Fruit fly (Drosophila melanogaster): ENCODE results near the gene Itpr.
A peak's percentile ranks its signal among the peaks of the same experiment; 100 is the strongest.

Itpr gene

DNA sequence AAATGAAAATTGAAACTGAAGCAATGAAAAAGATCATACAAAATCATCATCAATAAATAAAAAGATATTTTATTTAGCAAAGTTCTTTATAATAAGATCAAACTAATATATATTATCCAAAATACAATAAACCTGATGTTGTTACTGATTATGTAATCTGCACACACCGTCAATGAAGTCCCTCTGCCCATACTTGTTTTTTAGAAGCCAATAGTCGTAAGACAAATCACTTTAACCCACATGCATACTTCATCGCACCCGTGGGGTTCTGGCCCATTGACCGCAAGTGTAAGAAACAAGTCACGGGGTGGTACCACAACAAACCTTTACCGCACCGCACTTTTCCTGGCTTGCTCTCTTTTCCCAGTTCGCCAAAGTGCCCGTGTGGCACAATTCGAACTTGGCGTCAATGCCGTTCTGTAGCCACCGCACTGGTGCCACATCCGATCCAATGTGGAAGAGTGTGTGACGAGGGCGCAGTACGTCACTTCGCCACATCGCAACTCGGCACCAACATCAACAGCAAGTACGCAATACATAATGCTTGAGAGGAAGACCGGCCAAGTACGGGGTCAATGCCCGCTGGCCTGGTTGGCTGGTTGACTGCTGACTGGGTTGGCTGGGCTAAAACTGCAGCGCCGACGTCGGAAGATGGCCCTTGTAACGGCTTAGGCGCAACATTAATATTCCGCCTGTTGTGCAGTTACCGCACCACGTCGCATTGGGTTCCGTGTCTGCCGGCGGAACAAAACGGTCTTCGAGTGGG is 56.2 kb downstream of the Itpr start (continued):
- TF ChIP-seq eg (GFP tag; IDR thresholded peaks at IDR 0.05) (no peak), Gug (GFP tag; IDR thresholded peaks at IDR 0.05) (no peak), net (GFP tag; optimal IDR thresholded peaks at IDR 0.05) (no peak), dac (GFP tag; optimal IDR thresholded peaks at IDR 0.05) (no peak), CG31627 (GFP tag; optimal IDR thresholded peaks at IDR 0.05) (peak; percentile 19), Hr39 (GFP tag; optimal IDR thresholded peaks at IDR 0.05) (no peak), CG11294 (GFP tag; IDR thresholded peaks at IDR 0.05) (no peak), CG3032 (tag; optimal IDR thresholded peaks at IDR 0.05) (no peak), fkh (GFP tag; optimal IDR thresholded peaks at IDR 0.05) (no peak)

DNA sequence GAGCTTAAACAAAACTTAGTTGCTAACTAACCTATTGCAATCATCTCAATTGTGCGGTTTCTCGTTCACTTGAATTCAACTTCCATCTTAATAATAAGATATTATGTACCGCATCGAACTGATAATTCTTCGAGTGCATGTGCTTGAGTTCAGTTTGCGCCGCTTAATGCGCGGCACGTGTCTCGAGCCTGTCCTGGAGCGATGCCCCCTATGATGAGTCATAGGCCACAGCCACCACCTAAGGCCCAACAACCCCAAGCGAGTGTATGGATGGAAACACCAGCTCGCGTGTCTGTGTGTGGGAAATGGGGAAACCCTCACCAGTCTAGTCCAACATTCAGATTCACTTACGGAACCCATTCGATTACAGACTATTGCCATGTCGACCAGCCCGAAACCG is 57.0 kb downstream of the Itpr start:
- TF ChIP-seq CG6792 (GFP tag; optimal IDR thresholded peaks at IDR 0.05) (no peak), CG31627 (GFP tag; optimal IDR thresholded peaks at IDR 0.05) (peak; percentile 2), cyc (GFP tag; optimal IDR thresholded peaks at IDR 0.05) (peak; percentile 16), Met (GFP tag; optimal IDR thresholded peaks at IDR 0.05) (peak; percentile 44)

dm6 chr3R:5587863-5588519 is 71.1 kb downstream of the Itpr start, which contains the start of gene CG2926:
Gene CG2926 (minus strand): TSS chr3R:5588380.
- no peak for TF ChIP-seq Blimp-1 (GFP tag; optimal IDR thresholded peaks at IDR 0.05)
- TF ChIP-seq CG16779 (tag; optimal IDR thresholded peaks at IDR 0.05): no peak
- TF ChIP-seq Eip75B (GFP tag; optimal IDR thresholded peaks at IDR 0.05): no peak
- TF ChIP-seq CG8632 (GFP tag; optimal IDR thresholded peaks at IDR 0.05): no peak
- TF ChIP-seq ss (GFP tag; optimal IDR thresholded peaks at IDR 0.05): no peak
- TF ChIP-seq lz (GFP tag; optimal IDR thresholded peaks at IDR 0.05): peak; percentile 40
- TF ChIP-seq esn (GFP tag; optimal IDR thresholded peaks at IDR 0.05): peak; percentile 43
- TF ChIP-seq CG6854 (GFP tag; optimal IDR thresholded peaks at IDR 0.05): peak; percentile 45
- TF ChIP-seq CG31627 (GFP tag; optimal IDR thresholded peaks at IDR 0.05): peak; percentile 18
- peak; percentile 28; the same call in 1 of the 2 replicates for TF ChIP-seq CG15336 (GFP tag; IDR thresholded peaks at IDR 0.05)
- TF ChIP-seq cyc (GFP tag; optimal IDR thresholded peaks at IDR 0.05): peak; percentile 31

DNA sequence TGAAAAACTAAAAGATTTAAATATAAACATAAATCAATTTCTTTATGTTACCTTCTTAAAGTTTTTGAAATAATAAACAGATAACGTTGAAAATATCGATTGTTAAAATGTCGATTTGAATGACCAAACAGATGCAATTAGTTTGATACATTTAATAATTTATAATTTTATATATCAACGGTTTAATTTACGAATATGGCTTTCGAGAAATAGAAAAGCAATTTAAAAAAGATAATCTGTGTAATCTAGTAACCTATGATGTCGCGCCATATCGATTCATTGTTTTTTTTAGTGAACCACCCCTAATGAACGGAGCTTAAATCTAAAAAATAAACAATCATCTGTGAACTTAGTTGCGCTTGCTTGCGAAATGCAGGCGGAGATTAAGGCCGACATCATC is 71.7 kb downstream of the Itpr start, which contains the start of gene PolZ2:
Gene PolZ2, plus strand, starts transcription at position 301 of the 400 bp plus-strand sequence.
- no peak for TF ChIP-seq OdsH (GFP tag; optimal IDR thresholded peaks at IDR 0.05)
- TF ChIP-seq spab (GFP tag; optimal IDR thresholded peaks at IDR 0.05): no peak
- no peak for TF ChIP-seq acj6 (GFP tag; optimal IDR thresholded peaks at IDR 0.05)
- TF ChIP-seq CG11902 (GFP tag; optimal IDR thresholded peaks at IDR 0.05): no peak
- no peak for TF ChIP-seq dsx (GFP tag; optimal IDR thresholded peaks at IDR 0.05; ENCODE audit: poor library complexity, severe bottlenecking)
- no peak for TF ChIP-seq CG15336 (GFP tag; IDR thresholded peaks at IDR 0.05)
- no peak for TF ChIP-seq ss (GFP tag; optimal IDR thresholded peaks at IDR 0.05)
- TF ChIP-seq Eip93F (GFP tag; optimal IDR thresholded peaks at IDR 0.05): no peak
- no peak for TF ChIP-seq CG6854 (GFP tag; optimal IDR thresholded peaks at IDR 0.05)
- no peak for TF ChIP-seq CG1621 (tag; optimal IDR thresholded peaks at IDR 0.05)
- no peak for TF ChIP-seq Sox14 (GFP tag; optimal IDR thresholded peaks at IDR 0.05)
- TF ChIP-seq CG7368 (GFP tag; optimal IDR thresholded peaks at IDR 0.05): no peak
- no peak for TF ChIP-seq Blimp-1 (GFP tag; optimal IDR thresholded peaks at IDR 0.05)
- no peak for TF ChIP-seq CG8319 (GFP tag; optimal IDR thresholded peaks at IDR 0.05)
- TF ChIP-seq CG8632 (GFP tag; optimal IDR thresholded peaks at IDR 0.05): no peak
- TF ChIP-seq Ets96B (tag; optimal IDR thresholded peaks at IDR 0.05): no peak
- TF ChIP-seq topi (GFP tag; optimal IDR thresholded peaks at IDR 0.05): no peak
- TF ChIP-seq CG10669 (GFP tag; optimal IDR thresholded peaks at IDR 0.05): no peak
- no peak for TF ChIP-seq salr (GFP tag; optimal IDR thresholded peaks at IDR 0.05)
- no peak for TF ChIP-seq dac (GFP tag; optimal IDR thresholded peaks at IDR 0.05)
